Worm (Caenorhabditis elegans) whole organism, L4 larva: ENCODE results near the gene tbx-38.

ENCODE experiments used
- ZK546.5 ChIP-seq, 2 experiments: sonication (generic microtip); optimal IDR thresholded peaks; 2 replicates each; lab custom pipeline; 2017; ENCODE audit warnings: missing biosample characterization in 2 of 2, missing genetic modification characterization in 2 of 2
- aha-1 ChIP-seq: fragments of 150-350 bp; peaks from one replicate; lab custom pipeline; 2014; ENCODE audit warnings: missing biosample characterization, missing genetic modification characterization
- ceh-82 ChIP-seq: sonication (generic microtip); optimal IDR thresholded peaks from 2 replicates; lab custom pipeline; 2017; ENCODE audit warnings: missing biosample characterization, missing genetic modification characterization
- lsy-2 ChIP-seq, 2 experiments: fragments of 150-350 bp in 1 of 2; sonication (generic microtip) in 1 of 2; optimal IDR thresholded peaks; 2 replicates each; lab custom pipeline; 2014 to 2017; ENCODE audit warnings: missing biosample characterization in 2 of 2, missing genetic modification characterization in 2 of 2
- nhr-77 ChIP-seq: fragments of 150-350 bp; optimal IDR thresholded peaks from 2 replicates; lab custom pipeline; 2014; ENCODE audit warnings: missing biosample characterization, missing genetic modification characterization
- pha-4 ChIP-seq, 2 experiments: fragments of 150-350 bp in 1 of 2; fragments of 200-800 bp in 1 of 2; sonication (Bioruptor generic) in 1 of 2; IDR thresholded peaks in 1 of 2; optimal IDR thresholded peaks in 1 of 2; 2 replicates each; pipeline versions ENCODE4 v1.3.6 to Lab custom; 2014 to 2022; ENCODE audit warnings: missing genetic modification characterization in 2 of 2, missing genetic modification reagents in 2 of 2, missing biosample characterization in 1 of 2, missing compliant biosample characterization in 1 of 2
- zag-1 ChIP-seq: fragments of 150-350 bp; optimal IDR thresholded peaks from 2 replicates; lab custom pipeline; 2014; ENCODE audit warnings: missing biosample characterization, missing genetic modification characterization
- zfp-3 ChIP-seq: fragments of 200-800 bp; sonication (Bioruptor generic); conservative IDR thresholded peaks from 2 replicates; pipeline ENCODE4 v1.3.6; 2022; ENCODE audit warnings: missing genetic modification reagents, missing genetic modification characterization, missing compliant biosample characterization
- ztf-11 ChIP-seq: fragments of 150-350 bp; optimal IDR thresholded peaks from 2 replicates; lab custom pipeline; 2014; ENCODE audit warnings: missing biosample characterization, missing genetic modification characterization

DNA sequence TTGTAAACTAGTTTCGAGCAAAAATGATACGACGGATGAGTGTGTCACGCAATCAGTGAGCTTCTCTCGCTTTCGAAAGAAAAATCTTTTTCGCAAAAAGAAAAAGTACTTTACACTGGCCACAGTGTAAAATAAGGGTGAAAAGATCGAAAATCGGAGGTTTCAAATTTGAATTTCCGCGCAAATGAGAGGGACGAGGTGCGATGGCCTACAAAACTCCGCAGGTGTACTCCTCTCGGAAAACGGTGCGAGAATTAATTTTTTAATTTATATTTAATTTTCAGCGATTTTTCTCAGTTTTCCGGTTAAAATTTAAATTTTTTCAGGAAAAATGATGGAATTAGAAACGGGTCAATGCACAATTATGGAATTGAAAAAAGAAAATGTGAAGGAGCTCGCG is 39.1 kb downstream of the tbx-38 start, which contains the start of gene mrt-2:
- no peak for TF ChIP-seq ztf-11 (tag; lab: Kevin White, UChicago)
- TF ChIP-seq ceh-82 (tag; lab: Kevin White, UChicago), result no peak
- 0 out of 2 replicates have a peak, but pooled peaks have one; percentile 60 for TF ChIP-seq pha-4 (GFP tag; IDR thresholded peaks at IDR 0.05; lab: Robert Waterston, UW)
- peak; percentile 16 for TF ChIP-seq pha-4 (tag; optimal IDR thresholded peaks at IDR 0.05; lab: Kevin White, UChicago)
- no peak for TF ChIP-seq zag-1 (tag; lab: Kevin White, UChicago)
- no peak for TF ChIP-seq zfp-3 (GFP tag; lab: Robert Waterston, UW)
- peak in 1 of 2 experiments; percentile 83 for TF ChIP-seq lsy-2 (tag; optimal IDR thresholded peaks at IDR 0.05; lab: Kevin White, UChicago)
- no peak for TF ChIP-seq ZK546.5 (tag; optimal IDR thresholded peaks at IDR 0.05; lab: Kevin White, UChicago)
- no peak for TF ChIP-seq aha-1
- no peak for TF ChIP-seq nhr-77 (tag; lab: Kevin White, UChicago)
